Worm (Caenorhabditis elegans): ENCODE measurements around the gene C46F11.5.

DNA sequence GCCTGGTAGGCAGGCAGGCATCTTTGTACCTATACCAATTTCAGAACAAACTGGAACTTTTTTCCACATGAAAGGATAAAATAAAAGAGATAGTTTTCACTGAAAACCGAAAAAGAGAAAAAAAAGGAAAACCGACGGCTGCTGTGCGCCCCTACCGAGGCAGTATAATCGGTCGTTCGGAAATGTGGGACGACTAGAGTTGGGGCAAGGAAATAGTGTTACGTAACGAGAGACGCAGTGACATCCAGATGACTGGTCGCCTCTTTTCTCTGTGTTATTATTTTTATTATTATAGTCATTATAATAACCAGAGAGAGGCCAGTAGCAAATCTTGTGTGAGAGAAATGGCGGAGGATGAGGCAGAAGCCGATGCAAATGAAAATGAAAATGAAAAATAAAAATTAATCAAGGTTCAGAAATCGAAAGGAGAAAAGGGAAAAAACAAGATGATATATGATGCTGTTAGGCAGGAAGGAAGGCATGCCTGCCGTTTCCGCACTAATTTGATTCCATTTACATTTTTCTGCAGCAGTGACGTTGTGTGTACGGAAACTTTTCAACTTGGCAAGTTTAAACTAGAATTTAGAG lies 24.0 kb upstream of the C46F11.5 start:
- TF ChIP-seq nhr-25 (tag; optimal IDR thresholded peaks at IDR 0.05) = no peak
- no peak for TF ChIP-seq nhr-11 (tag; optimal IDR thresholded peaks at IDR 0.05)

All from whole organism, L3 larva.